Fruit fly (Drosophila melanogaster) whole organism, adult: ENCODE measurements around the gene CG43221.
A peak's percentile ranks its signal among the peaks of the same experiment; 100 is the strongest.

Experiments used
- CG11617 ChIP-seq: fragments of 200-800 bp; sonication (Bioruptor generic); optimal IDR thresholded peaks from 2 replicates; lab custom pipeline; 2017; ENCODE audit warnings: mild to moderate bottlenecking, missing biosample characterization, missing genetic modification reagents, missing genetic modification characterization
- CG12768 ChIP-seq: fragments of 200-800 bp; sonication (Bioruptor generic); optimal IDR thresholded peaks from 2 replicates; lab custom pipeline; 2017; ENCODE audit warnings: missing biosample characterization, missing genetic modification characterization, mild to moderate bottlenecking, moderate library complexity, missing genetic modification reagents
- CG14711 ChIP-seq: fragments of 200-800 bp; sonication (Bioruptor generic); optimal IDR thresholded peaks from 2 replicates; lab custom pipeline; 2018; ENCODE audit warnings: missing biosample characterization, mild to moderate bottlenecking, missing genetic modification characterization, moderate library complexity
- CG1620 ChIP-seq: fragments of 200-800 bp; sonication (Bioruptor generic); optimal IDR thresholded peaks from 2 replicates; lab custom pipeline; 2016; ENCODE audit warnings: missing biosample characterization, missing genetic modification characterization
- CG33017 ChIP-seq: fragments of 200-800 bp; sonication (Bioruptor generic); optimal IDR thresholded peaks from 2 replicates; lab custom pipeline; 2018; ENCODE audit warnings: missing biosample characterization, mild to moderate bottlenecking, missing genetic modification characterization, moderate library complexity
- CG5204 ChIP-seq: fragments of 200-800 bp; sonication (Bioruptor generic); optimal IDR thresholded peaks from 2 replicates; lab custom pipeline; 2016; ENCODE audit warnings: missing biosample characterization, missing genetic modification characterization
- CG7045 ChIP-seq: fragments of 200-800 bp; sonication (Bioruptor generic); optimal IDR thresholded peaks from 2 replicates; lab custom pipeline; 2017; ENCODE audit warnings: missing biosample characterization, mild to moderate bottlenecking, missing genetic modification characterization
- CG7101 ChIP-seq: fragments of 200-800 bp; sonication (Bioruptor generic); optimal IDR thresholded peaks from 2 replicates; lab custom pipeline; 2018; ENCODE audit warnings: missing biosample characterization, mild to moderate bottlenecking, missing genetic modification characterization, moderate library complexity
- Clk ChIP-seq: fragments of 200-800 bp; sonication (Bioruptor generic); optimal IDR thresholded peaks from 2 replicates; lab custom pipeline; 2017; ENCODE audit warnings: missing biosample characterization, missing genetic modification characterization
- Crg-1 ChIP-seq: fragments of 200-800 bp; sonication (Bioruptor generic); optimal IDR thresholded peaks from 2 replicates; lab custom pipeline; 2016; ENCODE audit warnings: missing biosample characterization, missing genetic modification characterization
- Hr96 ChIP-seq: fragments of 200-800 bp; sonication (Bioruptor generic); optimal IDR thresholded peaks from 2 replicates; lab custom pipeline; 2016; ENCODE audit warnings: missing biosample characterization, missing genetic modification characterization
- Mnt ChIP-seq: fragments of 200-800 bp; sonication (Bioruptor generic); optimal IDR thresholded peaks from 2 replicates; lab custom pipeline; 2016; ENCODE audit warnings: missing biosample characterization, mild to moderate bottlenecking, missing genetic modification characterization
- bab1 ChIP-seq: fragments of 200-800 bp; sonication (Bioruptor generic); optimal IDR thresholded peaks from 3 replicates; lab custom pipeline; 2019; ENCODE audit warnings: missing biosample characterization, mild to moderate bottlenecking, missing genetic modification characterization, moderate library complexity
- cic ChIP-seq: fragments of 200-800 bp; sonication (Bioruptor generic); optimal IDR thresholded peaks from 2 replicates; lab custom pipeline; 2017; ENCODE audit warnings: missing biosample characterization, mild to moderate bottlenecking, missing genetic modification characterization, moderate library complexity
- cnc ChIP-seq, 2 experiments: fragments of >200 bp; optimal IDR thresholded peaks; 2 replicates each; lab custom pipeline; 2017
- kay ChIP-seq: fragments of 200-800 bp; sonication (Bioruptor generic); peaks from one replicate; lab custom pipeline; 2016; ENCODE audit warnings: missing biosample characterization, missing genetic modification characterization, borderline replicate concordance
- ovo ChIP-seq: fragments of 200-800 bp; sonication (Bioruptor generic); optimal IDR thresholded peaks from 2 replicates; lab custom pipeline; 2016; ENCODE audit warnings: missing biosample characterization, missing genetic modification characterization
- pad ChIP-seq: fragments of 200-800 bp; sonication (Bioruptor generic); optimal IDR thresholded peaks from 3 replicates; lab custom pipeline; 2017; ENCODE audit warnings: missing biosample characterization, missing genetic modification characterization, mild to moderate bottlenecking, moderate library complexity, missing genetic modification reagents
- tj ChIP-seq: fragments of 200-800 bp; sonication (Bioruptor generic); optimal IDR thresholded peaks from 3 replicates; lab custom pipeline; 2017; ENCODE audit warnings: missing biosample characterization, mild to moderate bottlenecking, missing genetic modification characterization, moderate library complexity
- toe ChIP-seq: fragments of 200-800 bp; sonication (Bioruptor generic); optimal IDR thresholded peaks from 2 replicates; lab custom pipeline; 2016; ENCODE audit warnings: missing biosample characterization, missing genetic modification characterization

The CG43221 gene

DNA sequence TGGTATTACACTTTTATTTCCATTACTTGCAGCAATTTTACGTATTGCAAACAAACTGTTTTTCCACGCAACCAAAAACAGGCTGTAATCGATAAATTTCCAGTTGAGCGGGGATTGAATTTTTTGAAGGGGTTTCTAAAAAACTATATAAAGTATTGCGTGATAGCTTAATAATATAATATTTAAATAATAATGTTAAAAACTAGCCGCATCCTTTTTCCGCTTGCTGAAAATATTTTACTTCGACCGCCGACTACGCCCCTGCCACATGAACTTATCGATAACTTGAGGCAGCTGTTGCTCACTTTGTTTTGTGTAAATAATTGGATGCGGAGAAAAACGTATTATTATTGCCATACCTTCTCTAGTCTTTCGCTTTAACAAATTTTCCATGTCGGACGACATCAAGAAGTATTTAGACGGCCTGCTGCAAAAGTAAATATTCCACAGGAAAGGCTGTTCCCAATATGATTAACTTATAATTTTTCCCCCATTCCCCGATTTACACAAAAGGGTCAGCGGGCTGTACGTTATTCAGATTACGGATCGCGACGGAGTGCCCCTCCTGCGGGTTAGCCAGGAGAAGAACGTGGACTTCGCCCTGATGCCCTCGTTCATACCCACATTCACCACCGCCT is 4.5 kb upstream of the CG43221 start, which contains the start of the genes fws and Lamtor3:
Gene fws (minus strand): TSS at position 87 of the 638 bp plus-strand sequence.
Gene Lamtor3 (plus strand): TSS at position 289 of the 638 bp plus-strand sequence.
- peak; percentile 98 for TF ChIP-seq CG33017 (tag; lab: Kevin White, UChicago)
- no peak for TF ChIP-seq cnc (optimal IDR thresholded peaks at IDR 0.05; lab: Kevin White, UChicago)
- TF ChIP-seq CG5204 (GFP tag; lab: Kevin White, UChicago), result no peak
- peak; percentile 97 for TF ChIP-seq CG12768
- peak; percentile 75 for TF ChIP-seq toe
- peak; percentile 94 for TF ChIP-seq Clk (GFP tag; lab: Kevin White, UChicago)
- peak; percentile 84 for TF ChIP-seq kay (GFP tag; lab: Kevin White, UChicago)
- peak; percentile 86 for TF ChIP-seq Mnt (GFP tag; lab: Kevin White, UChicago)
- TF ChIP-seq CG11617 (GFP tag; lab: Kevin White, UChicago), result peak; percentile 96
- TF ChIP-seq CG1620 (GFP tag; lab: Kevin White, UChicago), result peak; percentile 81
- peak; percentile 90 for TF ChIP-seq pad (GFP tag; lab: Kevin White, UChicago)
- peak; percentile 84 for TF ChIP-seq tj (GFP tag; lab: Kevin White, UChicago)
- TF ChIP-seq bab1 (GFP tag; lab: Kevin White, UChicago), result peak; percentile 97
- peak; percentile 99 for TF ChIP-seq CG7101
- TF ChIP-seq Hr96 (GFP tag; lab: Kevin White, UChicago), result no peak
- peak; percentile 64 for TF ChIP-seq ovo (GFP tag; lab: Kevin White, UChicago)
- peak; percentile 94 for TF ChIP-seq Crg-1 (GFP tag; lab: Kevin White, UChicago)
- TF ChIP-seq cic (GFP tag; lab: Kevin White, UChicago), result peak; percentile 42
- peak; percentile 98 for TF ChIP-seq CG14711 (tag; lab: Kevin White, UChicago)
- TF ChIP-seq CG7045 (GFP tag; lab: Kevin White, UChicago), result peak; percentile 97

DNA sequence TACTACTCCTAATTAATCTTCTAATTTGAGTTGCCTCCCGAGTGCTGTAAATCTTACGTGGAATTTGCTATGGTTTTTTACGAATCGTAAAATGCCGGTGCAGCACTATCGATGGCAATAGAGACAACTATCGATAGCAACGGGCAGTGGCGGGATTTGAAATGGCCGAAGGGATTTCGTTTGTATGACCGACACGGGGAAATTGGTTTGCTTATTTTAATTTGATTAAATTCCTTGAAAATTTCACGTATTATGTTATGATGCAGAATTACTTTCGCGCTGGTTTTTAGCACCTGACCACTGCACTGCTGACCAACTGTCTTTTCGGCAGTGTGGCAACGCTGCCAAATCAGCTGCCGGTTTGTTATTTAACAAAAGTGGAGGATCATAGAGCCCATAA is 1.4 kb upstream of the CG43221 start, which contains the start of the genes GCS2beta and CG5131:
Gene GCS2beta (minus strand): TSS at position 134 of the 400 bp plus-strand sequence.
Gene CG5131 (plus strand): TSS at position 328 of the 400 bp plus-strand sequence.
- TF ChIP-seq bab1 (GFP tag; lab: Kevin White, UChicago), result peak; percentile 90
- TF ChIP-seq CG12768, result peak; percentile 89
- peak; percentile 85 for TF ChIP-seq CG5204 (GFP tag; lab: Kevin White, UChicago)
- peak; percentile 87 for TF ChIP-seq CG11617 (GFP tag; lab: Kevin White, UChicago)
- peak; percentile 92 for TF ChIP-seq CG1620 (GFP tag; lab: Kevin White, UChicago)
- peak; percentile 58 for TF ChIP-seq kay (GFP tag; lab: Kevin White, UChicago)
- TF ChIP-seq Clk (GFP tag; lab: Kevin White, UChicago), result peak; percentile 79
- peak; percentile 95 for TF ChIP-seq toe
- TF ChIP-seq pad (GFP tag; lab: Kevin White, UChicago), result peak; percentile 71
- peak; percentile 15 for TF ChIP-seq cic (GFP tag; lab: Kevin White, UChicago)
- peak; percentile 65 for TF ChIP-seq ovo (GFP tag; lab: Kevin White, UChicago)
- TF ChIP-seq tj (GFP tag; lab: Kevin White, UChicago), result peak; percentile 94
- TF ChIP-seq Hr96 (GFP tag; lab: Kevin White, UChicago), result peak; percentile 92
- peak; percentile 83 for TF ChIP-seq CG14711 (tag; lab: Kevin White, UChicago)
- TF ChIP-seq CG7045 (GFP tag; lab: Kevin White, UChicago), result peak; percentile 89
- TF ChIP-seq Mnt (GFP tag; lab: Kevin White, UChicago), result peak; percentile 80
- peak; percentile 94 for TF ChIP-seq Crg-1 (GFP tag; lab: Kevin White, UChicago)
- TF ChIP-seq CG33017 (tag; lab: Kevin White, UChicago), result peak; percentile 84
- TF ChIP-seq CG7101, result peak; percentile 85
- no peak for TF ChIP-seq cnc (optimal IDR thresholded peaks at IDR 0.05; lab: Kevin White, UChicago)

DNA sequence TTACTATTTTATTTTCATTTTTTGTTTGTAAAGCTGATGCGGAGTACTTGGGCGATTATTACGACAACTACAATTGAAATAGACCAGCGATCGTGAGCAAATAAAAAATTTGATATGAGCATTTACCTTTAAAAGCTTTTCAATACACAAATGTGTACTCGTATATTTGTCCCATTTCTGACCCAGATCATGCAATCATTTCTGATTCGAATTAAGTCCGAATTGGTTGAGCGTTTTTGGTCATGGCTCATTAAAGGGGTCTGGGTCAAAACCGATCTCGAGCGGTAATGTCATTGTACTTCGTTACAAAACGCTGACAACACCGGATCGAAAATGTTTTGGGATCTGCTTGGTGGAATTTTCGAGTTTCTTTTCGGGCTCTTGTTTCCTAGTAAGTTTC is 707 bp downstream of the CG43221 start, which contains the start of gene CG43220:
Gene CG43220 (plus strand): TSS at position 301 of the 400 bp plus-strand sequence.
- no peak for TF ChIP-seq kay (GFP tag; lab: Kevin White, UChicago)

DNA sequence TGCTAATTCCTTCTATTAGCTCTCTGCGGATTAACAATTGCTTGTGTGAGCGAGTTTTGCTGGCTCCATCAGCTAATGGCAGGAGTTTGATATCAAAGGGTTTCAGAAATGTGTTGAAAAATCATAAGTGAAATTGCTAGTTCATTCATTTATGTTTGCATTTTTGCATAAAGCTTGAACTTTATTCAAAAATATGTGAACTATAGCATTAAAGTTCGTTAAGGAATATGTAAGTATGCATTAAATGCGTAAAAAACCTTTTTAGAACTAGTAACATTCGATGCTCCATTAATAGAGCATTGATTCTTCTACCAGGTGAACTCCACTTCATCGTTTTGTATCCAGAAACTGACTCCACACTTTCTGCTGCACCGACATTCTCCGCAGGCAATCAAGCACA is 7.1 kb downstream of the CG43221 start:
- no peak for TF ChIP-seq Hr96 (GFP tag; lab: Kevin White, UChicago)
- TF ChIP-seq CG5204 (GFP tag; lab: Kevin White, UChicago), result no peak
- TF ChIP-seq tj (GFP tag; lab: Kevin White, UChicago), result no peak

DNA sequence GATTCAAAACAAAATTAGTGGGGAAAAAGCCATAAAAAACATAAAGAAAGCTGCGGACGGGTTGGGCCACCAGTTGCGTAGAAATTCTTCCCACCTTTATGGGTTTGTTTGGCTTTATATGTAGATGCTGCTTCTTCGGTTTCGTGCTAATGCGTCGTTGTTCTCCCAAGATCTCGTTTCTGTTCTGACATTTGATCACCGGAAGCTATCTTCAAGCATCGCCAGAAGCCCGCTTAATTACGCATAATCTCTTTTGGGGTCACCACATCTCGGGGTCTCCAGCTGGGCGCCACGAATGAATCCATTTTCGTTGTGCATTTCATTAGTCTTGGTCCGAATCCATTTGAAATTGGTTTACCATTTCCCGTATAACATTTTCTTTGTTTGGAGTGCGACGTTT is 10.2 kb downstream of the CG43221 start:
- TF ChIP-seq Mnt (GFP tag; lab: Kevin White, UChicago) (no peak), Crg-1 (GFP tag; lab: Kevin White, UChicago) (no peak), ovo (GFP tag; lab: Kevin White, UChicago) (no peak), cic (GFP tag; lab: Kevin White, UChicago) (no peak), bab1 (GFP tag; lab: Kevin White, UChicago) (no peak), CG1620 (GFP tag; lab: Kevin White, UChicago) (no peak), CG12768 (no peak), tj (GFP tag; lab: Kevin White, UChicago) (no peak), kay (GFP tag; lab: Kevin White, UChicago) (no peak), Hr96 (GFP tag; lab: Kevin White, UChicago) (no peak), CG33017 (tag; lab: Kevin White, UChicago) (no peak)

DNA sequence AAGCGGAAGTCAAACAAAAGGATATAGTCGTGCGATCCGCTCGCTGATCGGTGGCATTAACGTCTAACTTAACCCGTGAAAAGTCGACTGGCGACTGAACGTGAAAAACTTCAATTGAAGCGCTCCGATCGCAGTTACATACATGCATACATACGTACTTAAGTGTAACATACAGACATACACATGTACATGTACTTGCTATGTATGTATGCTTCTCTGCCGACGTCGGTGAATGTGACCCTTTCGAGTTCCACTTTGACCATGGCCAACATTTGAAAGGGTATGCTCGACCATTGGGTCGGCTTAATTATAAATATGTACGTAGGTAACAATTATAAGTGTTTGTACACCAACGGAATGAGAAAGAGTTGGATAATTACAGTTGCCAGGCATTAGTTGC is 11.6 kb downstream of the CG43221 start, which contains the start of gene qua:
Gene qua (minus strand): TSS at position 101 of the 400 bp plus-strand sequence.
- TF ChIP-seq cic (GFP tag; lab: Kevin White, UChicago) (no peak), Clk (GFP tag; lab: Kevin White, UChicago) (no peak), toe (no peak)
